Worm (Caenorhabditis elegans) whole organism, L3 larva: ENCODE results near the gene F44E2.6.

Source experiments
- eor-1 ChIP-seq, 2 experiments: fragments of 150-350 bp; optimal IDR thresholded peaks; 2 replicates each; lab custom pipeline; 2014 to 2018; ENCODE audit warnings: missing biosample characterization in 2 of 2, missing genetic modification characterization in 2 of 2
- fkh-10 ChIP-seq: sonication (generic microtip); optimal IDR thresholded peaks from 2 replicates; lab custom pipeline; 2017; ENCODE audit warnings: missing biosample characterization, missing genetic modification reagents, missing genetic modification characterization
- hmg-11 ChIP-seq: sonication (generic microtip); optimal IDR thresholded peaks from 2 replicates; lab custom pipeline; 2016; ENCODE audit warnings: missing genetic modification characterization, missing compliant biosample characterization
- mdl-1 ChIP-seq: fragments of 150-350 bp; optimal IDR thresholded peaks from 2 replicates; lab custom pipeline; 2014; ENCODE audit warnings: missing biosample characterization, missing genetic modification characterization
- nhr-237 ChIP-seq: fragments of 150-350 bp; optimal IDR thresholded peaks from 2 replicates; lab custom pipeline; 2014; ENCODE audit warnings: missing biosample characterization, missing genetic modification characterization
- nhr-76 ChIP-seq: fragments of 150-350 bp; sonication (generic microtip); optimal IDR thresholded peaks from 5 replicates; lab custom pipeline; 2014; ENCODE audit warnings: missing biosample characterization, missing genetic modification characterization
- snpc-4 ChIP-seq: fragments of 150-350 bp; optimal IDR thresholded peaks from 2 replicates; lab custom pipeline; 2014; ENCODE audit warnings: missing biosample characterization, missing genetic modification characterization
- unc-62 ChIP-seq: fragments of 150-350 bp; sonication (generic microtip); optimal IDR thresholded peaks from 4 replicates; lab custom pipeline; 2014; ENCODE audit warnings: missing biosample characterization, missing genetic modification reagents, missing genetic modification characterization

ce11 chrIII:8851961-8852360 is 6.9 kb upstream of the F44E2.6 start, which contains the start of gene plg-1:
- TF ChIP-seq unc-62 (no peak), hmg-11 (no peak), fkh-10 (GFP tag; lab: Kevin White, UChicago) (no peak), mdl-1 (tag; lab: Kevin White, UChicago) (no peak), nhr-237 (tag; lab: Kevin White, UChicago) (no peak), nhr-76 (no peak), eor-1 (tag; optimal IDR thresholded peaks at IDR 0.05; lab: Kevin White, UChicago) (no peak), snpc-4 (tag; lab: Kevin White, UChicago) (no peak)
